Worm (Caenorhabditis elegans) whole organism, L2 larva: ENCODE data around the gene acdh-6.

Experiments used
- C34F6.9 ChIP-seq: fragments of 150-350 bp; optimal IDR thresholded peaks from 2 replicates; lab custom pipeline; 2014; ENCODE audit warnings: missing biosample characterization, missing genetic modification characterization
- F13H6.1 ChIP-seq: sonication (generic microtip); optimal IDR thresholded peaks from 2 replicates; lab custom pipeline; 2016; ENCODE audit warnings: missing genetic modification characterization, missing compliant biosample characterization
- R02D3.7 ChIP-seq: fragments of 150-350 bp; optimal IDR thresholded peaks from 2 replicates; lab custom pipeline; 2014; ENCODE audit warnings: missing biosample characterization, missing genetic modification characterization
- Y55F3AM.14 ChIP-seq: fragments of 200-800 bp; sonication (Bioruptor generic); optimal IDR thresholded peaks from 2 replicates; lab custom pipeline; 2018; ENCODE audit warnings: mild to moderate bottlenecking, missing genetic modification characterization, missing compliant biosample characterization
- ZK546.5 ChIP-seq: sonication (generic microtip); optimal IDR thresholded peaks from 2 replicates; lab custom pipeline; 2017; ENCODE audit warnings: missing biosample characterization, missing genetic modification characterization
- alr-1 ChIP-seq: fragments of 150-350 bp; optimal IDR thresholded peaks from 2 replicates; lab custom pipeline; 2014; ENCODE audit warnings: missing biosample characterization, missing genetic modification characterization
- ama-1 ChIP-seq: fragments of 150-350 bp; optimal IDR thresholded peaks from 2 replicates; lab custom pipeline; 2018; ENCODE audit warnings: inconsistent platforms
- blmp-1 ChIP-seq: sonication (generic microtip); optimal IDR thresholded peaks from 2 replicates; lab custom pipeline; 2017; ENCODE audit warnings: missing genetic modification characterization, mild to moderate bottlenecking, missing compliant biosample characterization, antibody characterized with exemption, moderate library complexity; ENCODE audit not compliant: insufficient read depth
- ceh-16 ChIP-seq: fragments of 150-350 bp; optimal IDR thresholded peaks from 2 replicates; lab custom pipeline; 2014; ENCODE audit warnings: missing biosample characterization, missing genetic modification characterization
- dmd-4 ChIP-seq: sonication (generic microtip); optimal IDR thresholded peaks from 2 replicates; lab custom pipeline; 2017; ENCODE audit warnings: missing biosample characterization, missing genetic modification characterization
- egl-27 ChIP-seq: sonication (generic microtip); optimal IDR thresholded peaks from 3 replicates; lab custom pipeline; 2017; ENCODE audit warnings: missing biosample characterization, missing genetic modification reagents, missing genetic modification characterization
- elt-1 ChIP-seq: fragments of 150-350 bp; optimal IDR thresholded peaks from 2 replicates; lab custom pipeline; 2014; ENCODE audit warnings: missing biosample characterization, missing genetic modification characterization
- elt-3 ChIP-seq: sonication (generic microtip); optimal IDR thresholded peaks from 2 replicates; lab custom pipeline; 2017; ENCODE audit warnings: missing biosample characterization, missing genetic modification characterization
- gmeb-1 ChIP-seq: fragments of 150-350 bp; optimal IDR thresholded peaks from 2 replicates; lab custom pipeline; 2014; ENCODE audit warnings: missing biosample characterization, missing genetic modification characterization
- lin-11 ChIP-seq: fragments of 150-350 bp; sonication (generic microtip); optimal IDR thresholded peaks from 2 replicates; lab custom pipeline; 2014; ENCODE audit warnings: missing biosample characterization, missing genetic modification characterization, inconsistent platforms, mixed read lengths
- lin-39 ChIP-seq: fragments of 150-350 bp; optimal IDR thresholded peaks from 2 replicates; lab custom pipeline; 2014; ENCODE audit warnings: missing biosample characterization, missing genetic modification reagents, missing genetic modification characterization
- lsy-2 ChIP-seq, 2 experiments: fragments of 150-350 bp in 1 of 2; sonication (generic microtip) in 1 of 2; optimal IDR thresholded peaks; 2 replicates each; lab custom pipeline; 2014 to 2017; ENCODE audit warnings: missing biosample characterization in 2 of 2, missing genetic modification characterization in 2 of 2
- mbf-1 ChIP-seq: sonication (generic microtip); optimal IDR thresholded peaks from 2 replicates; lab custom pipeline; 2017; ENCODE audit warnings: missing biosample characterization, missing genetic modification characterization
- mdl-1 ChIP-seq, 2 experiments: fragments of 150-350 bp in 1 of 2; sonication (generic microtip) in 1 of 2; optimal IDR thresholded peaks; 2 replicates each; lab custom pipeline; 2017; ENCODE audit warnings: missing biosample characterization in 2 of 2, missing genetic modification characterization in 2 of 2
- nhr-10 ChIP-seq: sonication (generic microtip); optimal IDR thresholded peaks from 2 replicates; lab custom pipeline; 2017; ENCODE audit warnings: missing biosample characterization, missing genetic modification characterization
- nhr-11 ChIP-seq: fragments of 150-350 bp; optimal IDR thresholded peaks from 2 replicates; lab custom pipeline; 2014; ENCODE audit warnings: missing biosample characterization, missing genetic modification characterization
- nhr-21 ChIP-seq: fragments of 150-350 bp; optimal IDR thresholded peaks from 2 replicates; lab custom pipeline; 2014; ENCODE audit warnings: missing biosample characterization, missing genetic modification characterization
- nhr-23 ChIP-seq: fragments of 150-350 bp; optimal IDR thresholded peaks from 2 replicates; lab custom pipeline; 2014; ENCODE audit warnings: missing biosample characterization, missing genetic modification reagents, missing genetic modification characterization
- nhr-237 ChIP-seq: fragments of 150-350 bp; optimal IDR thresholded peaks from 2 replicates; lab custom pipeline; 2014; ENCODE audit warnings: missing biosample characterization, missing genetic modification characterization
- nhr-25 ChIP-seq: fragments of 150-350 bp; sonication (generic microtip); optimal IDR thresholded peaks from 3 replicates; lab custom pipeline; 2014; ENCODE audit warnings: missing biosample characterization, missing genetic modification characterization
- nhr-6 ChIP-seq: fragments of 150-350 bp; optimal IDR thresholded peaks from 2 replicates; lab custom pipeline; 2014; ENCODE audit warnings: missing biosample characterization, missing genetic modification characterization
- nhr-77 ChIP-seq: fragments of 150-350 bp; optimal IDR thresholded peaks from 2 replicates; lab custom pipeline; 2014; ENCODE audit warnings: missing biosample characterization, missing genetic modification characterization
- peb-1 ChIP-seq: fragments of 150-350 bp; optimal IDR thresholded peaks from 2 replicates; lab custom pipeline; 2014; ENCODE audit warnings: missing biosample characterization, missing genetic modification characterization
- sem-4 ChIP-seq: fragments of 150-350 bp; optimal IDR thresholded peaks from 2 replicates; lab custom pipeline; 2014; ENCODE audit warnings: missing biosample characterization, missing genetic modification reagents, missing genetic modification characterization
- skn-1 ChIP-seq: sonication (generic microtip); optimal IDR thresholded peaks from 2 replicates; lab custom pipeline; 2017; ENCODE audit warnings: missing biosample characterization, missing genetic modification characterization
- sma-3 ChIP-seq: sonication (generic microtip); optimal IDR thresholded peaks from 2 replicates; lab custom pipeline; 2016; ENCODE audit warnings: missing genetic modification reagents, missing genetic modification characterization, missing compliant biosample characterization
- sma-9 ChIP-seq, 2 experiments: fragments of 150-350 bp in 1 of 2; sonication (generic microtip) in 1 of 2; optimal IDR thresholded peaks; 2 replicates each; lab custom pipeline; 2014 to 2016; ENCODE audit warnings: missing genetic modification characterization in 2 of 2, mild to moderate bottlenecking in 1 of 2, missing biosample characterization in 1 of 2, missing compliant biosample characterization in 1 of 2, missing genetic modification reagents in 1 of 2, moderate library complexity in 1 of 2
- snpc-4 ChIP-seq: fragments of 150-350 bp; optimal IDR thresholded peaks from 2 replicates; lab custom pipeline; 2014; ENCODE audit warnings: missing biosample characterization, missing genetic modification characterization
- unc-39 ChIP-seq: fragments of 150-350 bp; optimal IDR thresholded peaks from 2 replicates; lab custom pipeline; 2014; ENCODE audit warnings: missing biosample characterization, missing genetic modification characterization
- unc-55 ChIP-seq: fragments of 150-350 bp; sonication (generic microtip); optimal IDR thresholded peaks from 3 replicates; lab custom pipeline; 2014; ENCODE audit warnings: missing biosample characterization, missing genetic modification reagents, missing genetic modification characterization
- zag-1 ChIP-seq: fragments of 150-350 bp; optimal IDR thresholded peaks from 2 replicates; lab custom pipeline; 2014; ENCODE audit warnings: missing biosample characterization, missing genetic modification characterization
- ztf-1 ChIP-seq: fragments of 200-800 bp; sonication (Bioruptor generic); conservative IDR thresholded peaks from 2 replicates; pipeline ENCODE4 v1.3.6; 2022; ENCODE audit warnings: missing genetic modification characterization, missing compliant biosample characterization
- ztf-11 ChIP-seq: sonication (generic microtip); optimal IDR thresholded peaks from 2 replicates; lab custom pipeline; 2017; ENCODE audit warnings: missing biosample characterization, missing genetic modification characterization

Gene acdh-6

DNA sequence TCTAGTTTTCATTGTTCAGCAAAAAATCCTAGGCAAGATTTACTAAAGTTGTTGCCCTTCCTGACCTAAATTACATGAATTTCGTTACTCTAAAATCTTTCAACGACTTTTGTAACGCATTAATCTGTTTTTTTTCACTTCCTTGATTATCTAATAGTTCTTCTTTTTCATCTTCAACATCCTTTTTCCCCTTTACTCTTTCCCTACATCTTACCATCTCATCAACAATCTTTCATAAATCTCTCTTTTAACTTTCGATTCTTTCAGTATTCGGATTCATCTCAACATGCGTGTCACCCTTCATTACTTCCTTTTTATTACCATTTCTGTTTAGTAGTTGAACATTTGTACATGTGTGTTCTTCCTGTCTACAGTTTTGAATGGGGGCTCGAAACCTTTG, 12.9 kb downstream of the acdh-6 start:
- peak; percentile 35 for TF ChIP-seq elt-1 (tag; lab: Kevin White, UChicago)
- TF ChIP-seq nhr-11 (tag; lab: Kevin White, UChicago) = no peak
- no peak for TF ChIP-seq lin-11 (tag; lab: Kevin White, UChicago)
- TF ChIP-seq nhr-237 = no peak
- TF ChIP-seq skn-1 (tag; lab: Kevin White, UChicago) = no peak
- peak; percentile 68 for TF ChIP-seq blmp-1 (tag; lab: Kevin White, UChicago)
- TF ChIP-seq nhr-10 (tag; lab: Kevin White, UChicago) = no peak
- TF ChIP-seq, all 48 proteins: peak for 2

DNA sequence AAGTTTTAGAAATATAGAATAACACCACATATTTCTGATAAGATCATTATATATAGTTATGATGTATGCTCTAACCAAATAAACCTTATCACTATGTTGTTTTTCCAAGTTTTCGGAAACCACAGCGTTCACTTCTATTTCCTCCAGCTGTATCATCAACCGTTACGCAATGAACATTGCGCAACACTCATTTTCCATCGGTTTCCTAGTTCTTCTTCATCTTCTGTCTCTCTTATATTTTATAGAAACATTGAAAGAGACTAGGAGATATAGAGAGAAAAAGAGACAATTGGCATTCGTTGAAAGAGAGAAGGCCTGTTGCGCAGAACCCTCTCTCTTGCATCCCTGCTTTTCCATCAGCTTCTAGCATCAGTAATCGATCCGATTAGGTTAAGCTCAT, 13.4 kb downstream of the acdh-6 start:
- TF ChIP-seq Y55F3AM.14 (GFP tag; lab: Kevin White, UChicago) (no peak), alr-1 (tag; lab: Kevin White, UChicago) (no peak), egl-27 (tag; lab: Kevin White, UChicago) (peak; percentile 15), nhr-21 (tag; lab: Kevin White, UChicago) (peak; percentile 34)

DNA sequence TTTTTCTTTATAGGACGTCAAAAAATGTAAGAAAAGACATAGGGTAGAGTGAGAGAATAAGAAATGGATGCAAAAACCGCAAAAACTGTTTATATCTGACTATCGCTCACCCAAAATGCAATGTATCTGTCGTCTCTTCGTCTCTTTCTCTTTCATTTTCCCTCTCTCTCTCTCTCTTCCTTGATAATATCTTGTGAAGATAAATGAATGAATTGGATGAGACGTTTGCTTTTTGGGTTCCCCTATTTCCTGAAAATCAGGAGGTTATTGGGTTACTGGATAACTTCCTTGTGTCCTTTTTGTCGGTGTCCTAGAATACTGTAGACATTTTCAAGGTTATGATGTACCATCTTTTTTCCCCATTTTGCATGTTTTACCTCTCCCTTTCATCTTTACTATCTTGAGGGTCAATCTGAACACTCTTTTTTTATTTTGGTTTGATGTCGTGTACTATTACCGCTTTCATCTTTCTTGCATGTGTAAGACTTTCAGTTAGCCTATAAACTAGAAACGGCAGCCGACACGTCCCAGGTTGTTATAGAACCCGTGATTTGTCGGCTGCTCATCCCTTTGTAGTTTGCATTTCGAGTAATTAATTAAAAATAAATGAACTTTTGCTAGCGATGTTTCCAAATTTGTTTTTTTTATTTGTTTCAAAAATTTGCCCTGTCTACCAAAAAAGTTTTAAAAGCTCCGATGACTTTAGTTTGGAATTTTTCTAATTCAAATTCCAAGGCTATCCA, 14.6 kb downstream of the acdh-6 start:
- TF ChIP-seq nhr-25 (tag; lab: Kevin White, UChicago) (peak; percentile 47), nhr-10 (tag; lab: Kevin White, UChicago) (no peak), egl-27 (tag; lab: Kevin White, UChicago) (peak; percentile 34), ceh-16 (peak; percentile 32), snpc-4 (tag; lab: Kevin White, UChicago) (peak; percentile 84)

DNA sequence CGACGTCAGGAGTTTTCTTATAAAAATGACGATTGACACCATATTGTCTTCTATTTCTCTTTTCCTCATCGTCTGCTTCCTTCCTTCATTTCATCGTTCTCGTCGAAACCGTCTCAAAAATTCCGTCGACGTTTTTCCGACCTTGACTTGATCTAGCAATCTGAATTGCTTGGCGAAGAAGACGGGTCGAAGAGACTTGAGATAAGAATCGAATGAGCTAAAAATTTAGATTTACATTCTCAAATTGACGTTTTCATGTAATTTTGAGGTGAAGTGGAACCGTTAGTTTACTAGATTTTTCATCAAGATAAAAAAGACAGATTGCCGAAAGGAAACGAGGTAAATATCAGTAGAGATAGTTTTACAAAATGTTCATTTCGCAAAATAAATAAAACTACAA, 16.6 kb downstream of the acdh-6 start:
- TF ChIP-seq skn-1 (tag; lab: Kevin White, UChicago) (no peak), elt-3 (no peak), sma-9 (GFP tag; optimal IDR thresholded peaks at IDR 0.05; lab: Kevin White, UChicago) (peak; percentile 7), sma-9 (tag; optimal IDR thresholded peaks at IDR 0.05; lab: Kevin White, UChicago) (no peak), peb-1 (tag; lab: Kevin White, UChicago) (no peak), nhr-6 (peak; percentile 2), gmeb-1 (tag; lab: Kevin White, UChicago) (no peak), nhr-25 (tag; lab: Kevin White, UChicago) (peak; percentile 74), egl-27 (tag; lab: Kevin White, UChicago) (peak; percentile 22), F13H6.1 (tag; lab: Kevin White, UChicago) (no peak), ztf-1 (GFP tag; lab: Robert Waterston, UW) (no peak), C34F6.9 (tag; lab: Kevin White, UChicago) (no peak), ceh-16 (peak; percentile 71)

- TF ChIP-seq unc-55 (no peak), zag-1 (tag; lab: Kevin White, UChicago) (no peak), gmeb-1 (tag; lab: Kevin White, UChicago) (no peak), nhr-21 (tag; lab: Kevin White, UChicago) (no peak), dmd-4 (tag; lab: Kevin White, UChicago) (no peak), nhr-11 (tag; lab: Kevin White, UChicago) (no peak), ama-1 (lab: Kevin White, UChicago) (no peak), F13H6.1 (tag; lab: Kevin White, UChicago) (no peak), mdl-1 (tag; optimal IDR thresholded peaks at IDR 0.05; lab: Kevin White, UChicago) (no peak), sem-4 (tag; lab: Kevin White, UChicago) (no peak), nhr-23 (tag; lab: Kevin White, UChicago) (no peak), egl-27 (tag; lab: Kevin White, UChicago) (no peak), nhr-237 (no peak), skn-1 (tag; lab: Kevin White, UChicago) (no peak), peb-1 (tag; lab: Kevin White, UChicago) (no peak)
These were observed 17.4 kb downstream of the acdh-6 start for ce11 chrIII:8578381-8578780.

- TF ChIP-seq ztf-11 (no peak), alr-1 (tag; lab: Kevin White, UChicago) (no peak), sem-4 (tag; lab: Kevin White, UChicago) (no peak), peb-1 (tag; lab: Kevin White, UChicago) (no peak), lsy-2 (tag; optimal IDR thresholded peaks at IDR 0.05; lab: Kevin White, UChicago) (no peak), nhr-21 (tag; lab: Kevin White, UChicago) (no peak), nhr-77 (tag; lab: Kevin White, UChicago) (no peak), sma-3 (GFP tag; lab: Kevin White, UChicago) (no peak), lin-39 (tag; lab: Kevin White, UChicago) (no peak), ZK546.5 (tag; lab: Kevin White, UChicago) (no peak), R02D3.7 (tag; lab: Kevin White, UChicago) (no peak), ztf-1 (GFP tag; lab: Robert Waterston, UW) (no peak), nhr-10 (tag; lab: Kevin White, UChicago) (no peak), nhr-23 (tag; lab: Kevin White, UChicago) (no peak), F13H6.1 (tag; lab: Kevin White, UChicago) (no peak), unc-39 (no peak), mbf-1 (no peak), nhr-6 (no peak), elt-3 (no peak), egl-27 (tag; lab: Kevin White, UChicago) (no peak), skn-1 (tag; lab: Kevin White, UChicago) (no peak), Y55F3AM.14 (GFP tag; lab: Kevin White, UChicago) (no peak), zag-1 (tag; lab: Kevin White, UChicago) (no peak)
These were observed 18.4 kb downstream of the acdh-6 start for ce11 chrIII:8579367-8579766.
